Worm (Caenorhabditis elegans) whole organism, L4 larva: ENCODE data around the gene atrn-1.

Experiments
- ama-1 ChIP-seq: fragments of 150-350 bp; optimal IDR thresholded peaks from 2 replicates; lab custom pipeline; 2014; ENCODE audit warnings: inconsistent platforms, mixed read lengths
- dmd-8 ChIP-seq: fragments of 200-800 bp; sonication (Bioruptor generic); IDR thresholded peaks from 2 replicates; pipeline ENCODE4 v1.3.6; 2022; ENCODE audit warnings: missing genetic modification characterization, missing compliant biosample characterization
- lir-3 ChIP-seq: sonication (generic microtip); optimal IDR thresholded peaks from 2 replicates; lab custom pipeline; 2016; ENCODE audit warnings: mild to moderate bottlenecking, missing genetic modification characterization, missing compliant biosample characterization
- mes-2 ChIP-seq: sonication (generic microtip); optimal IDR thresholded peaks from 2 replicates; lab custom pipeline; 2016; ENCODE audit warnings: missing genotype, mild to moderate bottlenecking, missing genetic modification characterization, missing compliant biosample characterization; ENCODE audit not compliant: poor library complexity, severe bottlenecking
- nhr-237 ChIP-seq: sonication (generic microtip); optimal IDR thresholded peaks from 2 replicates; lab custom pipeline; 2017; ENCODE audit warnings: missing biosample characterization, missing genetic modification characterization
- skn-1 ChIP-seq: fragments of 150-350 bp; optimal IDR thresholded peaks from 2 replicates; lab custom pipeline; 2014; ENCODE audit warnings: missing biosample characterization, missing genetic modification characterization
- tag-97 ChIP-seq: fragments of 200-800 bp; sonication (Bioruptor generic); IDR thresholded peaks from 2 replicates; pipeline ENCODE4 v1.3.6; 2022; ENCODE audit warnings: missing genetic modification characterization, missing compliant biosample characterization
- unc-130 ChIP-seq: sonication (generic microtip); optimal IDR thresholded peaks from 2 replicates; lab custom pipeline; 2016; ENCODE audit warnings: missing genetic modification reagents, missing genetic modification characterization, missing compliant biosample characterization

DNA sequence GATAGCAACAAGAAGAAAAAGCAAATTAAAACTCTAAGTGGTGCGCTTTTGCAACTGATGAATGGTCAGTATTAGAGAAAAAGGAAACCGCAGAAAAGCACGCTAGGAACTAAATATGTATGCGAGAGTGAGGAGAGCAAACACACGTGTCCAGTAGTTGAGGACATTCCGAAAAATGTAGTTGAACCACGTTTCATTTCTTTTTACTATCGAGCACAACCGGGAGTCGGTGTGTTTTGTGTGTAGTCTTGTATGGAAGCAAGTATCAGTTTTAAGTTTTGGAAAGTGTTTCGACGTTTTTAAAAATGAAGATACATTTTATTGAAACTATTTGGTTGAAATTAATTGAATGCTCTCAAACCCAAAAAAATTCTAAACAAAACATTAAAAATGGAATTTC lies 28.6 kb downstream of the atrn-1 start, which contains the start of gene C05G5.1:
- no peak for TF ChIP-seq lir-3 (tag; lab: Kevin White, UChicago)
- TF ChIP-seq mes-2: no peak
- no peak for TF ChIP-seq ama-1
- no peak for TF ChIP-seq nhr-237 (tag; lab: Kevin White, UChicago)
- no peak for TF ChIP-seq dmd-8 (GFP tag; lab: Robert Waterston, UW)
- no peak for TF ChIP-seq skn-1 (tag; lab: Kevin White, UChicago)
- TF ChIP-seq tag-97 (GFP tag; lab: Robert Waterston, UW): no peak
- TF ChIP-seq unc-130 (GFP tag; lab: Kevin White, UChicago): no peak
